Worm (Caenorhabditis elegans): ENCODE results near the gene sld-5.

DNA sequence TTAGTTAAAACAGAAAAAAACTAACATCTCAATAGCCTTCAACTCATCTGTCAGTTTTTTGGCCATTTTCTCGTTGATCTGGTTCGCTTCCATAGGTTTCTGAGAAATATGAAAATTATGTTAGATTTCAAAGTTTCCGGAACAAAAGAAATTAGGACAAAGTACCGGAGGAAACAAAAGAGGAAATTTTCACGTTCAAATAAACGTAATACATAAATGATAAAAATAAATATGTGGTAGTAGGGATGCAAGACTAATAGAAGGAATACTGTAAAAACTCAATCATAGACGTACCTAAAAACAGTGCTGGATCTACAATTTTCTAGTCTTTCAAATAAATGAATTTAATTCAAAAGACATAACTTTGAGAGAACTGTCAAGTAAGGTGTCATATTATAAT, 48.8 kb downstream of the sld-5 start, which contains the start of gene fbxa-116:
- TF ChIP-seq nhr-179 (tag; optimal IDR thresholded peaks at IDR 0.05) = no peak
- TF ChIP-seq ceh-91 (GFP tag; IDR thresholded peaks at IDR 0.05) = no peak
- TF ChIP-seq bed-1 (GFP tag; IDR thresholded peaks at IDR 0.05) = no peak
- no peak for TF ChIP-seq F37B4.10 (GFP tag; IDR thresholded peaks at IDR 0.05)
- TF ChIP-seq lir-1 (GFP tag; conservative IDR thresholded peaks at IDR 0.05) = no peak
- no peak for TF ChIP-seq Y95B8A.8 (GFP tag; IDR thresholded peaks at IDR 0.05)
- no peak for TF ChIP-seq unc-62 (GFP tag; optimal IDR thresholded peaks at IDR 0.05)
- TF ChIP-seq ztf-26 (tag; optimal IDR thresholded peaks at IDR 0.05) = no peak
- TF ChIP-seq C06A6.2 (GFP tag; conservative IDR thresholded peaks at IDR 0.05) = no peak
- TF ChIP-seq madf-10 (tag; optimal IDR thresholded peaks at IDR 0.05) = no peak
- no peak for TF ChIP-seq egl-18 (GFP tag; IDR thresholded peaks at IDR 0.05)
- TF ChIP-seq gei-17 (GFP tag; optimal IDR thresholded peaks at IDR 0.05) = no peak
- TF ChIP-seq lsy-27 (tag; optimal IDR thresholded peaks at IDR 0.05; ENCODE audit: borderline replicate concordance, insufficient read depth) = no peak
- TF ChIP-seq sdz-38 (tag; optimal IDR thresholded peaks at IDR 0.05) = no peak

All from whole organism, young adult.